Worm (Caenorhabditis elegans): Measurements from ENCODE around the gene srh-67.

Gene srh-67

ce11 chrII:12514620-12515019 is 5.9 kb downstream of the srh-67 start, which contains the start of gene srh-69:
srh-69 (minus strand) TSS chrII:12514720.
- no peak for TF ChIP-seq K12H6.12 (tag; optimal IDR thresholded peaks at IDR 0.05)
- no peak for TF ChIP-seq ceh-79 (tag; optimal IDR thresholded peaks at IDR 0.05)
- TF ChIP-seq dpl-1 (GFP tag; optimal IDR thresholded peaks at IDR 0.05), result no peak

ce11 chrII:12516313-12516712 is 7.6 kb downstream of the srh-67 start, which contains the start of gene srh-61:
srh-61 (minus strand) TSS chrII:12516413.
- no peak for TF ChIP-seq ceh-40 (GFP tag; IDR thresholded peaks at IDR 0.05)
- TF ChIP-seq hlh-12 (tag; optimal IDR thresholded peaks at IDR 0.05), result no peak
- no peak for TF ChIP-seq ceh-91 (GFP tag; IDR thresholded peaks at IDR 0.05)
- no peak for TF ChIP-seq aptf-2 (GFP tag; conservative IDR thresholded peaks at IDR 0.05)
- TF ChIP-seq lsy-27 (tag; optimal IDR thresholded peaks at IDR 0.05; ENCODE audit: borderline replicate concordance, insufficient read depth), result no peak
- no peak for TF ChIP-seq Y67H2A.10 (GFP tag; conservative IDR thresholded peaks at IDR 0.05)
- no peak for TF ChIP-seq dox-1 (GFP tag; IDR thresholded peaks at IDR 0.05)
- TF ChIP-seq T26A5.8 (tag; optimal IDR thresholded peaks at IDR 0.05), result no peak

ce11 chrII:12518008-12518407 is 9.3 kb downstream of the srh-67 start:
- peak; percentile 34 for TF ChIP-seq unc-62 (GFP tag; optimal IDR thresholded peaks at IDR 0.05)
- TF ChIP-seq athp-1 (tag; optimal IDR thresholded peaks at IDR 0.05), result no peak
- TF ChIP-seq repo-1 (tag; optimal IDR thresholded peaks at IDR 0.05), result no peak
- peak; percentile 35 for TF ChIP-seq nhr-80 (tag; optimal IDR thresholded peaks at IDR 0.05)
- TF ChIP-seq let-607 (tag; optimal IDR thresholded peaks at IDR 0.05), result peak; percentile 58

ce11 chrII:12518809-12519344 is 10.1 kb downstream of the srh-67 start, which contains the start of gene srh-70:
srh-70 (minus strand) TSS chrII:12518859.
- no peak for TF ChIP-seq athp-1 (tag; optimal IDR thresholded peaks at IDR 0.05)
- TF ChIP-seq ZK185.1 (tag; optimal IDR thresholded peaks at IDR 0.05; ENCODE audit: poor library complexity, severe bottlenecking), result peak; percentile 46
- TF ChIP-seq nhr-80 (tag; optimal IDR thresholded peaks at IDR 0.05), result peak; percentile 96
- peak; percentile 48 for TF ChIP-seq lin-40 (tag; optimal IDR thresholded peaks at IDR 0.05)
- TF ChIP-seq sptf-2 (GFP tag; optimal IDR thresholded peaks at IDR 0.05), result no peak
- TF ChIP-seq lin-54 (GFP tag; optimal IDR thresholded peaks at IDR 0.05), result peak; percentile 58
- peak; percentile 80 for TF ChIP-seq B0336.3 (GFP tag; IDR thresholded peaks at IDR 0.05)
- TF ChIP-seq let-526 (GFP tag; IDR thresholded peaks at IDR 0.05), result 0 out of 2 replicates have a peak, but pooled peaks have one; percentile 21
- peak; percentile 5 for TF ChIP-seq F23B12.7 (tag; optimal IDR thresholded peaks at IDR 0.05; ENCODE audit: insufficient read depth)
- TF ChIP-seq chd-7 (tag; optimal IDR thresholded peaks at IDR 0.05), result peak; percentile 76
- peak; percentile 12 for TF ChIP-seq ztf-22 (GFP tag; optimal IDR thresholded peaks at IDR 0.05)
- TF ChIP-seq sea-2 (GFP tag; IDR thresholded peaks at IDR 0.05), result no peak
- peak; percentile 1 for TF ChIP-seq ztf-18 (tag; optimal IDR thresholded peaks at IDR 0.05)
- TF ChIP-seq ccch-3 (GFP tag; optimal IDR thresholded peaks at IDR 0.05), result no peak
- TF ChIP-seq hsf-1 (GFP tag; IDR thresholded peaks at IDR 0.05), result peak; percentile 59; the same call in 1 of the 2 replicates
- no peak for TF ChIP-seq hlh-26 (GFP tag; conservative IDR thresholded peaks at IDR 0.05)
- no peak for TF ChIP-seq aptf-3 (GFP tag; IDR thresholded peaks at IDR 0.05)
- TF ChIP-seq egl-44 (GFP tag; IDR thresholded peaks at IDR 0.05), result peak; percentile 37; the same call in 1 of the 2 replicates
- TF ChIP-seq let-607 (tag; optimal IDR thresholded peaks at IDR 0.05), result peak; percentile 99
- peak; percentile 24 for TF ChIP-seq attf-5 (GFP tag; optimal IDR thresholded peaks at IDR 0.05)
- no peak for TF ChIP-seq snpc-4 (GFP tag; optimal IDR thresholded peaks at IDR 0.05)
- peak in 2 of 4 experiments; percentile 22 to 29 for TF ChIP-seq snpc-4 (tag; optimal IDR thresholded peaks at IDR 0.05)
- 0 out of 2 replicates have a peak, but pooled peaks have one; percentile 8 for TF ChIP-seq ekl-4 (GFP tag; IDR thresholded peaks at IDR 0.05)
- TF ChIP-seq ceh-58 (GFP tag; IDR thresholded peaks at IDR 0.05), result no peak
- TF ChIP-seq ztf-28 (GFP tag; IDR thresholded peaks at IDR 0.05), result no peak
- peak; percentile 21 for TF ChIP-seq ets-4 (GFP tag; optimal IDR thresholded peaks at IDR 0.05)
- no peak for TF ChIP-seq Y67H2A.10 (GFP tag; conservative IDR thresholded peaks at IDR 0.05)
- no peak for TF ChIP-seq B0035.1 (tag; optimal IDR thresholded peaks at IDR 0.05)
- no peak for TF ChIP-seq mxl-1 (tag; optimal IDR thresholded peaks at IDR 0.05)
- peak; percentile 83 for TF ChIP-seq atf-7 (tag; optimal IDR thresholded peaks at IDR 0.05)
- peak; percentile 79 for TF ChIP-seq tlf-1 (GFP tag; optimal IDR thresholded peaks at IDR 0.05)
- TF ChIP-seq repo-1 (tag; optimal IDR thresholded peaks at IDR 0.05), result peak; percentile 29
